Fruit fly (Drosophila melanogaster) whole organism, adult: ENCODE results near the gene CG15877.

ENCODE experiments used
- CG14711 ChIP-seq: fragments of 200-800 bp; sonication (Bioruptor generic); optimal IDR thresholded peaks from 2 replicates; lab custom pipeline; 2018; ENCODE audit warnings: missing biosample characterization, mild to moderate bottlenecking, missing genetic modification characterization, moderate library complexity
- CG1620 ChIP-seq: fragments of 200-800 bp; sonication (Bioruptor generic); optimal IDR thresholded peaks from 2 replicates; lab custom pipeline; 2016; ENCODE audit warnings: missing biosample characterization, missing genetic modification characterization
- bab1 ChIP-seq: fragments of 200-800 bp; sonication (Bioruptor generic); optimal IDR thresholded peaks from 3 replicates; lab custom pipeline; 2019; ENCODE audit warnings: missing biosample characterization, mild to moderate bottlenecking, missing genetic modification characterization, moderate library complexity

DNA sequence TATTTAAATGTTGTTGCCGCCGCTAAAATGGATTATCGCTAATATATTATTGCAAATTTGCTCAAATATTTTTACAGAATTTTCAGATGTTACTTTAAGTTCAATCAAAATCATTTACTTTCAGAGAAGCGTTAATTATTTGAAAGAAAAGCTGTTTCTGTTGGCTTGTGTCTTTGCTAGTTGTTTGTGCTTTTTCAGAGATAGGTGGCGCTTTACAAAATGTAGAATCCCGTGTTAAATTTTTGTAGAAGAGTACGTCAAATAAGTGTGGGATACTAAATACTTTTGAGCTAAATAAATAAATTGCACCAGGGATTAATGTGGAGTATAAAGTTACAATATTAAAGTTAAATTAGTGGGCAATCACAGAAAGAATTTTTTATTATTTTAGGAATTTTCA is 31.9 kb upstream of the CG15877 start:
- no peak for TF ChIP-seq CG1620
- TF ChIP-seq CG14711 (tag; lab: Kevin White, UChicago) = no peak
- peak; percentile 10 for TF ChIP-seq bab1 (GFP tag; lab: Kevin White, UChicago)
